Worm (Caenorhabditis elegans): ENCODE measurements around the gene crm-1.

The crm-1 gene

ce11 chrV:10339200-10339599 is 7.3 kb upstream of the crm-1 start, which contains the start of gene K07C5.2:
Gene K07C5.2 (plus strand): TSS chrV:10339500.
- no peak for TF ChIP-seq unc-62 (GFP tag; optimal IDR thresholded peaks at IDR 0.05)

ce11 chrV:10338305-10338992 is 6.5 kb upstream of the crm-1 start, which contains the start of gene arx-2:
Gene arx-2 (minus strand): TSS chrV:10338355.
- TF ChIP-seq unc-62 (GFP tag; optimal IDR thresholded peaks at IDR 0.05): no peak

- TF ChIP-seq unc-62 (GFP tag; optimal IDR thresholded peaks at IDR 0.05): no peak
Measured at ce11 chrV:10333843-10334242, 1.9 kb upstream of the crm-1 start.

ce11 chrV:10328080-10328479 is 3.8 kb downstream of the crm-1 start:
- no peak for TF ChIP-seq unc-62 (GFP tag; optimal IDR thresholded peaks at IDR 0.05)

- no peak for TF ChIP-seq unc-62 (GFP tag; optimal IDR thresholded peaks at IDR 0.05)
Measured at ce11 chrV:10323537-10323936, 8.4 kb downstream of the crm-1 start.

ce11 chrV:10320101-10320761 is 11.7 kb downstream of the crm-1 start, which contains the start of the genes gna-1 and B0024.13:
Gene gna-1 (minus strand): TSS chrV:10320151.
Gene B0024.13 (plus strand): TSS chrV:10320711.
- TF ChIP-seq unc-62 (GFP tag; optimal IDR thresholded peaks at IDR 0.05): no peak

ce11 chrV:10319434-10319833 is 12.5 kb downstream of the crm-1 start, which contains the start of gene B0024.11:
Gene B0024.11 (minus strand): TSS chrV:10319534.
- no peak for TF ChIP-seq unc-62 (GFP tag; optimal IDR thresholded peaks at IDR 0.05)

- TF ChIP-seq unc-62 (GFP tag; optimal IDR thresholded peaks at IDR 0.05): no peak
Measured at ce11 chrV:10317294-10317693, 14.6 kb downstream of the crm-1 start, which contains the start of gene asps-1. Gene asps-1 (minus strand): TSS chrV:10317394.

ce11 chrV:10314371-10314770 is 17.5 kb downstream of the crm-1 start, which contains the start of gene trx-2:
Gene trx-2 (plus strand): TSS chrV:10314671.
- TF ChIP-seq unc-62 (GFP tag; optimal IDR thresholded peaks at IDR 0.05): no peak

- TF ChIP-seq unc-62 (GFP tag; optimal IDR thresholded peaks at IDR 0.05): no peak
Measured at ce11 chrV:10313953-10314352, 18.0 kb downstream of the crm-1 start, which contains the start of gene gcy-6. Gene gcy-6 (minus strand): TSS chrV:10314053.

ce11 chrV:10307283-10307682 is 24.6 kb downstream of the crm-1 start, which contains the start of gene che-12:
Gene che-12 (minus strand): TSS chrV:10307383.
- no peak for TF ChIP-seq unc-62 (GFP tag; optimal IDR thresholded peaks at IDR 0.05)

- TF ChIP-seq unc-62 (GFP tag; optimal IDR thresholded peaks at IDR 0.05): no peak
Measured at ce11 chrV:10297099-10297498, 34.8 kb downstream of the crm-1 start, which contains the start of gene B0024.4. Gene B0024.4 (plus strand): TSS chrV:10297399.

- no peak for TF ChIP-seq unc-62 (GFP tag; optimal IDR thresholded peaks at IDR 0.05)
Measured at ce11 chrV:10294549-10294948, 37.4 kb downstream of the crm-1 start, which contains the start of gene col-150. Gene col-150 (minus strand): TSS chrV:10294649.

- TF ChIP-seq unc-62 (GFP tag; optimal IDR thresholded peaks at IDR 0.05): no peak
Measured at ce11 chrV:10292819-10293357, 39.0 kb downstream of the crm-1 start, which contains the start of gene col-149. Gene col-149 (minus strand): TSS chrV:10292869.

ce11 chrV:10291848-10292247 is 40.1 kb downstream of the crm-1 start:
- TF ChIP-seq unc-62 (GFP tag; optimal IDR thresholded peaks at IDR 0.05): no peak

ce11 chrV:10289743-10290142 is 42.2 kb downstream of the crm-1 start, which contains the start of gene B0024.15:
Gene B0024.15 (plus strand): TSS chrV:10290043.
- no peak for TF ChIP-seq unc-62 (GFP tag; optimal IDR thresholded peaks at IDR 0.05)

Measured in whole organism, dauer.